Worm (Caenorhabditis elegans) whole organism, midembryonic: ENCODE measurements around the gene ggtb-1.

Experiments used
- T22C8.4 ChIP-seq: fragments of 200-800 bp; sonication (Bioruptor generic); IDR thresholded peaks from 2 replicates; pipeline ENCODE4 v1.3.6; 2022; ENCODE audit warnings: missing genetic modification characterization, missing compliant biosample characterization
- cog-1 ChIP-seq: sonication (generic microtip); optimal IDR thresholded peaks from 2 replicates; lab custom pipeline; 2016; ENCODE audit warnings: missing genetic modification characterization, missing compliant biosample characterization
- flt-1 ChIP-seq: fragments of 200-800 bp; sonication (Bioruptor generic); IDR thresholded peaks from 2 replicates; pipeline ENCODE4 v1.3.6; 2022; ENCODE audit warnings: missing genetic modification characterization, missing compliant biosample characterization
- klf-2 ChIP-seq: fragments of 200-800 bp; sonication (Bioruptor generic); conservative IDR thresholded peaks from 2 replicates; pipeline ENCODE4 v1.3.6; 2022; ENCODE audit warnings: missing genetic modification reagents, missing genetic modification characterization, missing compliant biosample characterization
- med-1 ChIP-seq: sonication (generic microtip); optimal IDR thresholded peaks from 2 replicates; lab custom pipeline; 2017; ENCODE audit warnings: missing genetic modification characterization, mild to moderate bottlenecking, missing compliant biosample characterization, antibody characterized with exemption, missing genetic modification reagents; ENCODE audit not compliant: insufficient read depth
- ref-1 ChIP-seq: fragments of 200-800 bp; sonication (Bioruptor generic); conservative IDR thresholded peaks from 2 replicates; pipeline ENCODE4 v1.3.6; 2022; ENCODE audit warnings: missing genetic modification reagents, missing genetic modification characterization, missing compliant biosample characterization
- tab-1 ChIP-seq: fragments of 200-800 bp; sonication (Bioruptor generic); IDR thresholded peaks from 2 replicates; pipeline ENCODE4 v1.3.6; 2022; ENCODE audit warnings: missing genetic modification characterization, missing compliant biosample characterization
- ztf-23 ChIP-seq: fragments of 200-800 bp; sonication (Bioruptor generic); IDR thresholded peaks from 2 replicates; pipeline ENCODE4 v1.3.6; 2022; ENCODE audit warnings: missing genetic modification reagents, missing genetic modification characterization, missing compliant biosample characterization
- ztf-29 ChIP-seq: fragments of 200-800 bp; sonication (Bioruptor generic); IDR thresholded peaks from 2 replicates; pipeline ENCODE4 v1.3.6; 2022; ENCODE audit warnings: missing genetic modification reagents, missing genetic modification characterization, missing compliant biosample characterization

Gene ggtb-1

ce11 chrIII:7103940-7104440, 29.6 kb upstream of the ggtb-1 start, which contains the start of gene cpg-2:
TSS of gene cpg-2 (minus strand) at chrIII:7103990.
- TF ChIP-seq T22C8.4 (GFP tag; lab: Robert Waterston, UW) (no peak), tab-1 (GFP tag; lab: Robert Waterston, UW) (no peak), ref-1 (GFP tag; lab: Robert Waterston, UW) (no peak), flt-1 (GFP tag; lab: Robert Waterston, UW) (no peak), cog-1 (tag; lab: Kevin White, UChicago) (no peak), ztf-29 (no peak), ztf-23 (GFP tag; lab: Robert Waterston, UW) (no peak), klf-2 (GFP tag; lab: Robert Waterston, UW) (no peak), med-1 (GFP tag; lab: Kevin White, UChicago) (no peak)

- TF ChIP-seq cog-1 (tag; lab: Kevin White, UChicago) (no peak), klf-2 (GFP tag; lab: Robert Waterston, UW) (no peak), flt-1 (GFP tag; lab: Robert Waterston, UW) (no peak), ref-1 (GFP tag; lab: Robert Waterston, UW) (no peak), ztf-23 (GFP tag; lab: Robert Waterston, UW) (no peak), med-1 (GFP tag; lab: Kevin White, UChicago) (no peak), ztf-29 (no peak), T22C8.4 (GFP tag; lab: Robert Waterston, UW) (no peak)
These were observed 26.7 kb upstream of the ggtb-1 start for ce11 chrIII:7106854-7107253.

ce11 chrIII:7107965-7108364, 25.6 kb upstream of the ggtb-1 start, which contains the start of gene odd-1:
TSS of gene odd-1 (plus strand) at chrIII:7108313.
- TF ChIP-seq ztf-23 (GFP tag; lab: Robert Waterston, UW) (no peak), cog-1 (tag; lab: Kevin White, UChicago) (no peak)

- TF ChIP-seq cog-1 (tag; lab: Kevin White, UChicago) = no peak
- TF ChIP-seq ztf-29 = no peak
- no peak for TF ChIP-seq med-1 (GFP tag; lab: Kevin White, UChicago)
- no peak for TF ChIP-seq T22C8.4 (GFP tag; lab: Robert Waterston, UW)
- no peak for TF ChIP-seq klf-2 (GFP tag; lab: Robert Waterston, UW)
- no peak for TF ChIP-seq ztf-23 (GFP tag; lab: Robert Waterston, UW)
- TF ChIP-seq tab-1 (GFP tag; lab: Robert Waterston, UW) = no peak
- TF ChIP-seq flt-1 (GFP tag; lab: Robert Waterston, UW) = no peak
- TF ChIP-seq ref-1 (GFP tag; lab: Robert Waterston, UW) = no peak
These were observed 21.8 kb upstream of the ggtb-1 start, which contains the start of gene B0280.7 for ce11 chrIII:7111793-7112192. TSS of gene B0280.7 (minus strand) at chrIII:7111893.

- no peak for TF ChIP-seq ztf-29
- TF ChIP-seq med-1 (GFP tag; lab: Kevin White, UChicago) = no peak
- no peak for TF ChIP-seq flt-1 (GFP tag; lab: Robert Waterston, UW)
- no peak for TF ChIP-seq klf-2 (GFP tag; lab: Robert Waterston, UW)
- no peak for TF ChIP-seq tab-1 (GFP tag; lab: Robert Waterston, UW)
- no peak for TF ChIP-seq ref-1 (GFP tag; lab: Robert Waterston, UW)
- no peak for TF ChIP-seq T22C8.4 (GFP tag; lab: Robert Waterston, UW)
- TF ChIP-seq ztf-23 (GFP tag; lab: Robert Waterston, UW) = no peak
- no peak for TF ChIP-seq cog-1 (tag; lab: Kevin White, UChicago)
These were observed 21.3 kb upstream of the ggtb-1 start for ce11 chrIII:7112285-7112684.

ce11 chrIII:7114952-7115488, 18.5 kb upstream of the ggtb-1 start, which contains the start of gene nhr-10:
TSS of gene nhr-10 (minus strand) at chrIII:7115438.
- TF ChIP-seq ref-1 (GFP tag; lab: Robert Waterston, UW) = no peak
- TF ChIP-seq T22C8.4 (GFP tag; lab: Robert Waterston, UW) = no peak
- TF ChIP-seq flt-1 (GFP tag; lab: Robert Waterston, UW) = no peak
- TF ChIP-seq cog-1 (tag; lab: Kevin White, UChicago) = no peak
- TF ChIP-seq klf-2 (GFP tag; lab: Robert Waterston, UW) = no peak
- TF ChIP-seq ztf-23 (GFP tag; lab: Robert Waterston, UW) = no peak
- no peak for TF ChIP-seq med-1 (GFP tag; lab: Kevin White, UChicago)
- TF ChIP-seq tab-1 (GFP tag; lab: Robert Waterston, UW) = no peak
- TF ChIP-seq ztf-29 = no peak

- TF ChIP-seq cog-1 (tag; lab: Kevin White, UChicago) (peak; percentile 41), ref-1 (GFP tag; lab: Robert Waterston, UW) (no peak), ztf-23 (GFP tag; lab: Robert Waterston, UW) (no peak)
These were observed 16.8 kb upstream of the ggtb-1 start for ce11 chrIII:7116615-7117252.

ce11 chrIII:7120477-7120876, 13.1 kb upstream of the ggtb-1 start:
- TF ChIP-seq cog-1 (tag; lab: Kevin White, UChicago) (no peak), ref-1 (GFP tag; lab: Robert Waterston, UW) (no peak), ztf-23 (GFP tag; lab: Robert Waterston, UW) (no peak)

ce11 chrIII:7122860-7123259, 10.7 kb upstream of the ggtb-1 start, which contains the start of the genes B0280.9 and rpia-1:
TSS of gene B0280.9 (minus strand) at chrIII:7122895.
TSS of gene rpia-1 (plus strand) at chrIII:7123128.
- TF ChIP-seq cog-1 (tag; lab: Kevin White, UChicago) (no peak), ztf-29 (no peak), ztf-23 (GFP tag; lab: Robert Waterston, UW) (no peak), klf-2 (GFP tag; lab: Robert Waterston, UW) (no peak), T22C8.4 (GFP tag; lab: Robert Waterston, UW) (no peak), tab-1 (GFP tag; lab: Robert Waterston, UW) (no peak), med-1 (GFP tag; lab: Kevin White, UChicago) (no peak), ref-1 (GFP tag; lab: Robert Waterston, UW) (no peak), flt-1 (GFP tag; lab: Robert Waterston, UW) (no peak)
